Worm (Caenorhabditis elegans): ENCODE measurements around the gene Y45G12B.2.
A peak's percentile ranks its signal among the peaks of the same experiment; 100 is the strongest.

Gene Y45G12B.2

DNA sequence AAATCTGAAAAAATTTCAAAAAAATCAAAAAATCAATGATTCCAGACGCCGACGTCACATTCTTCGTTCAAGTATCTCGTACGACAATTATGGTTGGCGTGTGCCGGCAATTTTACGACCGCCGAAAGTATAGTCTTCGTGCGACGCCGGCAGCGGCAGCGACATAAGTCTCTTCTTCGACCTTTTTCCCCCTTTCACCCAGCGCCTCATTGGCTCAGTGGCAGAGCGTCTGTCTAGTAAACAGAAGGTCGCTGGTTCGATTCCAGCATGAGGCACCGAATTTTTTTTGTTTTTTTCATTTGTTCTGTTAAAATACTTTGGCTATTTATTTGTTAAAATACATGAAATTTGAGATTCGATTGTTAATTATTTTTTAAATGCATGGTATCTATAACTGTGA is 20.8 kb upstream of the Y45G12B.2 start:
- peak; percentile 53 for TF ChIP-seq nfya-1 (tag; optimal IDR thresholded peaks at IDR 0.05; ENCODE audit: insufficient read depth)
- TF ChIP-seq jun-1 (tag; optimal IDR thresholded peaks at IDR 0.05) = peak; percentile 21
- no peak for TF ChIP-seq mml-1 (tag; optimal IDR thresholded peaks at IDR 0.05)
- TF ChIP-seq nhr-77 (tag; optimal IDR thresholded peaks at IDR 0.05) = no peak
- TF ChIP-seq egl-5 (tag; optimal IDR thresholded peaks at IDR 0.05) = no peak
- no peak for TF ChIP-seq elt-3 (tag; optimal IDR thresholded peaks at IDR 0.05)
- no peak for TF ChIP-seq unc-39 (tag; optimal IDR thresholded peaks at IDR 0.05)
- peak; percentile 58 for TF ChIP-seq hmg-11 (tag; optimal IDR thresholded peaks at IDR 0.05)
- TF ChIP-seq nhr-25 (tag; optimal IDR thresholded peaks at IDR 0.05) = peak; percentile 27
- TF ChIP-seq fos-1 (tag; optimal IDR thresholded peaks at IDR 0.05) = no peak
- no peak for TF ChIP-seq eor-1 (tag; optimal IDR thresholded peaks at IDR 0.05)
- TF ChIP-seq pqm-1 (tag; optimal IDR thresholded peaks at IDR 0.05) = no peak
- no peak for TF ChIP-seq zag-1 (tag; optimal IDR thresholded peaks at IDR 0.05)
- TF ChIP-seq sea-2 (GFP tag; optimal IDR thresholded peaks at IDR 0.05) = no peak
- TF ChIP-seq snpc-4 (tag; optimal IDR thresholded peaks at IDR 0.05) = no peak
- no peak for TF ChIP-seq tbx-2 (tag; optimal IDR thresholded peaks at IDR 0.05)
- peak; percentile 3 for TF ChIP-seq lsy-12 (tag; optimal IDR thresholded peaks at IDR 0.05)
- TF ChIP-seq elt-2 (tag; optimal IDR thresholded peaks at IDR 0.05) = peak; percentile 7
- no peak for TF ChIP-seq ceh-16 (tag; optimal IDR thresholded peaks at IDR 0.05)
- no peak for TF ChIP-seq nhr-23 (tag; optimal IDR thresholded peaks at IDR 0.05)
- TF ChIP-seq fkh-2 (tag; optimal IDR thresholded peaks at IDR 0.05) = no peak
- peak; percentile 55 for TF ChIP-seq lin-39 (tag; optimal IDR thresholded peaks at IDR 0.05)
- TF ChIP-seq aly-2 (tag; optimal IDR thresholded peaks at IDR 0.05) = no peak
- no peak for TF ChIP-seq nhr-76 (tag; optimal IDR thresholded peaks at IDR 0.05)
- TF ChIP-seq ama-1 (optimal IDR thresholded peaks at IDR 0.05) = peak; percentile 28
- no peak for TF ChIP-seq nhr-237 (tag; optimal IDR thresholded peaks at IDR 0.05)
- no peak for TF ChIP-seq nhr-12 (tag; optimal IDR thresholded peaks at IDR 0.05)
- peak; percentile 55 for TF ChIP-seq pha-4 (tag; optimal IDR thresholded peaks at IDR 0.05)
- no peak for TF ChIP-seq elt-1 (tag; optimal IDR thresholded peaks at IDR 0.05)
- no peak for TF ChIP-seq skn-1 (tag; optimal IDR thresholded peaks at IDR 0.05)
- TF ChIP-seq R02D3.7 (tag; optimal IDR thresholded peaks at IDR 0.05) = no peak
- TF ChIP-seq ceh-82 (tag; optimal IDR thresholded peaks at IDR 0.05) = no peak

DNA sequence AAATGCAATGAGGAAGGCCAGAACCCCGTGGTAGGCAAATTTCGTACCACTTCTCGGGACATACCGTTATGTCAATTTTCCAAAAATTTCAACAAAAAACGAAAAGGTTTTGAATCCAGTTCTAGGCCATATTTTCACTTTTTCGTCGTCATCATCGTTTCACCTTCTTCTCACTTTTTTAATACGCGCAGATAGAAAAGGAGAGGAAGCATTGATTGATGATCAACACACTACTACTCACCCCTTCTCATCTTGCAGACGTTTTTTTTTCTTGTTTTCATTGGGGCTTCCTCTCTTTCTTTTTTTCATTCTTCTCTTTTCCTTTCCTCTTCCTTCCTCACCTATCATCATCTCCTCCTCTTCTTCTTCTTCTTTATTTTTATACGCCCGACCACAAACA is 18.9 kb upstream of the Y45G12B.2 start:
- no peak for TF ChIP-seq R02D3.7 (tag; optimal IDR thresholded peaks at IDR 0.05)
- no peak for TF ChIP-seq elt-2 (tag; optimal IDR thresholded peaks at IDR 0.05)
- no peak for TF ChIP-seq pha-4 (tag; optimal IDR thresholded peaks at IDR 0.05)
- TF ChIP-seq ama-1 (optimal IDR thresholded peaks at IDR 0.05) = no peak
- no peak for TF ChIP-seq nhr-12 (tag; optimal IDR thresholded peaks at IDR 0.05)
- TF ChIP-seq ztf-11 (tag; optimal IDR thresholded peaks at IDR 0.05) = no peak
- TF ChIP-seq ztf-4 (tag; optimal IDR thresholded peaks at IDR 0.05) = no peak
- TF ChIP-seq sea-2 (GFP tag; optimal IDR thresholded peaks at IDR 0.05) = no peak
- TF ChIP-seq skn-1 (tag; optimal IDR thresholded peaks at IDR 0.05) = no peak
- no peak for TF ChIP-seq hmg-11 (tag; optimal IDR thresholded peaks at IDR 0.05)
- TF ChIP-seq egl-5 (tag; optimal IDR thresholded peaks at IDR 0.05) = no peak
- TF ChIP-seq pqm-1 (tag; optimal IDR thresholded peaks at IDR 0.05) = no peak
- TF ChIP-seq aly-2 (tag; optimal IDR thresholded peaks at IDR 0.05) = no peak
- TF ChIP-seq ceh-9 (tag; optimal IDR thresholded peaks at IDR 0.05) = no peak

ce11 chrV:2677648-2678047 is 16.9 kb upstream of the Y45G12B.2 start:
- TF ChIP-seq ztf-4 (tag; optimal IDR thresholded peaks at IDR 0.05) (no peak), hmg-11 (tag; optimal IDR thresholded peaks at IDR 0.05) (peak; percentile 7)

- TF ChIP-seq nhr-11 (tag; optimal IDR thresholded peaks at IDR 0.05) (no peak), R02D3.7 (tag; optimal IDR thresholded peaks at IDR 0.05) (no peak)
Measured at ce11 chrV:2683497-2683896, 11.1 kb upstream of the Y45G12B.2 start.

DNA sequence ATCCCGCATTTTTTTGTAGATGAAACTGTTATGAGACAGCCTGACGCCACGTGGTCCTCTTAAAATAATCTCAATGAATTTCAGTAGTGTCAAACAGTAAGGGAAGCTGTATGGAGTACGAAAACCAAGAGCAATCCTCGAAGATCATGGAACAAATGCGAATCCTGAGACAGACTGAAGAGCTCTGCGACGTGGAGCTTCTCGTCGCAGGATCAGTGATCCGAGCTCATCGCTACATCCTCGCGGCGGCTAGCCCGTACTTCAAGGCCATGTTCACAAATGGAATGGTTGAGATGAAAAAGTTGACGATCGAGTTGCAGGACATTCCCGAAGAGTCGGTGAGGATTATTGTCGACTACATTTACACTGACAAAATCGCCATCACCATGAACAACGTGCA is 10.3 kb upstream of the Y45G12B.2 start:
- TF ChIP-seq nhr-12 (tag; optimal IDR thresholded peaks at IDR 0.05) (no peak), snpc-4 (tag; optimal IDR thresholded peaks at IDR 0.05) (no peak), tbx-2 (tag; optimal IDR thresholded peaks at IDR 0.05) (no peak), hmg-11 (tag; optimal IDR thresholded peaks at IDR 0.05) (no peak), ceh-9 (tag; optimal IDR thresholded peaks at IDR 0.05) (no peak), pqm-1 (tag; optimal IDR thresholded peaks at IDR 0.05) (no peak), mml-1 (tag; optimal IDR thresholded peaks at IDR 0.05) (no peak), nhr-76 (tag; optimal IDR thresholded peaks at IDR 0.05) (no peak), ama-1 (optimal IDR thresholded peaks at IDR 0.05) (no peak), ztf-4 (tag; optimal IDR thresholded peaks at IDR 0.05) (no peak), fkh-2 (tag; optimal IDR thresholded peaks at IDR 0.05) (no peak), sea-2 (GFP tag; optimal IDR thresholded peaks at IDR 0.05) (no peak), lin-15B (tag; optimal IDR thresholded peaks at IDR 0.05) (no peak), skn-1 (tag; optimal IDR thresholded peaks at IDR 0.05) (no peak), fkh-10 (GFP tag; optimal IDR thresholded peaks at IDR 0.05) (no peak), nhr-25 (tag; optimal IDR thresholded peaks at IDR 0.05) (no peak), nhr-28 (tag; optimal IDR thresholded peaks at IDR 0.05) (no peak), nhr-11 (tag; optimal IDR thresholded peaks at IDR 0.05) (no peak)

Measured in whole organism, L3 larva.